Worm (Caenorhabditis elegans): Measurements from ENCODE around the gene chil-6.

DNA sequence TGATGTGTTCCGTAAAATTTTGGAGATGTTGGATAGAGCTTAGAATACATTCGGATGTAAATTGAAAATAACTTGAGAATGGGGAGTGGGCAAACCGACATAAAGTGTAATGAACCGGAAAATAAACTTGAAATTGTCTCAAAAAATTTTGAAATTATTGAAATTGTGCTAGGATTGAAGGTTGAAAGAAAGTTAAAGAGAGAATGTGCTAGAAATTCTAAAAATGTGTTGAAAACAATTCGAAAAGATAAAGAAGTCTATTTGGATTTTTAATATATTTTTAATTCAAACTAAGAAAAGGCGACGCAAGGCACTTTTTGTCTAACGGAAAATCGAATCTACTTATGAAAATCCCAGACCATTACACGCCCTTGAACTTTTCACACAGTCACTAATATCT is 23.8 kb downstream of the chil-6 start, which contains the start of gene ZK938.3:
- TF ChIP-seq nhr-237 (tag; optimal IDR thresholded peaks at IDR 0.05) = no peak
- no peak for TF ChIP-seq lsy-2 (tag; optimal IDR thresholded peaks at IDR 0.05)
- no peak for TF ChIP-seq spr-1 (tag; optimal IDR thresholded peaks at IDR 0.05)
- no peak for TF ChIP-seq F37D6.2 (tag; optimal IDR thresholded peaks at IDR 0.05)
